Worm (Caenorhabditis elegans) whole organism, early embryonic: ENCODE data around the gene W09C2.8.

Source experiments
- B0310.2 ChIP-seq: sonication (generic microtip); optimal IDR thresholded peaks from 2 replicates; lab custom pipeline; 2016; ENCODE audit warnings: mild to moderate bottlenecking, missing genetic modification characterization, missing compliant biosample characterization
- F13C5.2 ChIP-seq: sonication (generic microtip); optimal IDR thresholded peaks from 2 replicates; lab custom pipeline; 2017; ENCODE audit warnings: mild to moderate bottlenecking, missing genetic modification characterization, inconsistent platforms, missing compliant biosample characterization
- aly-1 ChIP-seq: sonication (generic microtip); optimal IDR thresholded peaks from 2 replicates; lab custom pipeline; 2016; ENCODE audit warnings: missing genetic modification characterization, missing compliant biosample characterization
- ama-1 ChIP-seq: fragments of 150-350 bp; optimal IDR thresholded peaks from 2 replicates; lab custom pipeline; 2014
- ceh-13 ChIP-seq: fragments of 200-800 bp; sonication (Bioruptor generic); optimal IDR thresholded peaks from 2 replicates; lab custom pipeline; 2018; ENCODE audit warnings: mild to moderate bottlenecking, missing genetic modification characterization, missing compliant biosample characterization
- ceh-36 ChIP-seq: sonication (generic microtip); optimal IDR thresholded peaks from 2 replicates; lab custom pipeline; 2016; ENCODE audit warnings: missing genetic modification characterization, inconsistent platforms, missing compliant biosample characterization
- ets-7 ChIP-seq: sonication (generic microtip); optimal IDR thresholded peaks from 2 replicates; lab custom pipeline; 2016; ENCODE audit warnings: missing genotype, missing genetic modification characterization, missing compliant biosample characterization
- flt-1 ChIP-seq: fragments of 200-800 bp; sonication (Bioruptor generic); IDR thresholded peaks from 2 replicates; pipeline ENCODE4 v1.3.6; 2022; ENCODE audit warnings: missing genetic modification characterization, missing compliant biosample characterization
- hmbx-1 ChIP-seq: sonication (generic microtip); optimal IDR thresholded peaks from 2 replicates; lab custom pipeline; 2016; ENCODE audit warnings: mild to moderate bottlenecking, missing genetic modification characterization, missing compliant biosample characterization
- hmg-4 ChIP-seq: fragments of 200-800 bp; sonication (Bioruptor generic); optimal IDR thresholded peaks from 2 replicates; lab custom pipeline; 2018; ENCODE audit warnings: mild to moderate bottlenecking, missing genetic modification characterization, missing compliant biosample characterization
- hnd-1 ChIP-seq: sonication (generic microtip); optimal IDR thresholded peaks from 2 replicates; lab custom pipeline; 2016; ENCODE audit warnings: missing genetic modification characterization, missing compliant biosample characterization
- pes-1 ChIP-seq: fragments of 200-800 bp; sonication (Bioruptor generic); IDR thresholded peaks from 2 replicates; pipeline ENCODE4 v1.3.6; 2022; ENCODE audit warnings: missing genetic modification reagents, missing genetic modification characterization, missing compliant biosample characterization
- scrt-1 ChIP-seq: fragments of 200-800 bp; sonication (Bioruptor generic); IDR thresholded peaks from 2 replicates; pipeline ENCODE4 v1.3.6; 2022; ENCODE audit warnings: missing genetic modification characterization, missing compliant biosample characterization
- sea-1 ChIP-seq: fragments of 200-800 bp; sonication (Bioruptor generic); conservative IDR thresholded peaks from 2 replicates; pipeline ENCODE4 v1.3.6; 2022; ENCODE audit warnings: missing genetic modification characterization, missing compliant biosample characterization
- tbx-11 ChIP-seq: fragments of 200-800 bp; sonication (Bioruptor generic); IDR thresholded peaks from 2 replicates; pipeline ENCODE4 v1.3.6; 2022; ENCODE audit warnings: missing genetic modification characterization, missing compliant biosample characterization
- tbx-37 ChIP-seq: fragments of 200-800 bp; sonication (Bioruptor generic); conservative IDR thresholded peaks from 2 replicates; pipeline ENCODE4 v1.3.6; 2022; ENCODE audit warnings: missing genetic modification reagents, missing genetic modification characterization, missing compliant biosample characterization
- tra-4 ChIP-seq: sonication (generic microtip); optimal IDR thresholded peaks from 2 replicates; lab custom pipeline; 2017; ENCODE audit warnings: missing genetic modification characterization, missing compliant biosample characterization

W09C2.8 gene

DNA sequence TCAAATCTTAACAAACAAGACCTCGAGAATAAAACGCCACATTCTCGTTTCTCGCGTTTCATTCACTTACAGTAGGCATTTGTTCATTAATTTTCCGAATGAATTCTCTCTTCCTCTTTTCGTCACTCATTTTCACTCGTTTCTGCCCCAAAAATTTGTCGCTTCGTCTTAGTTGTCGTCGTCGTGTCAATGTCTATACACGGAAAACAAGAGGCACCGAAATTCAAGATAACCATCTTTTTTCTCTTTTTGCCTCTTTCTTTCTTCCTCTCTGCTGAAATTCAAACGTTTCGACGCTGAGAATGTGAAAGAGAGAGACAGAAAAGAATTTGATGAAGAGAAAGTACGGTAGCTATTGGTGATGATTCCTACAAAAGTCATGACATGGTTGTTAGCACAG is 6.2 kb downstream of the W09C2.8 start:
- TF ChIP-seq hmg-4 (GFP tag; lab: Kevin White, UChicago) (no peak), B0310.2 (tag; lab: Kevin White, UChicago) (no peak)

ce11 chrIV:9617358-9617757 is 6.8 kb downstream of the W09C2.8 start:
- no peak for TF ChIP-seq ceh-36 (tag; lab: Kevin White, UChicago)
- no peak for TF ChIP-seq ets-7 (tag; lab: Kevin White, UChicago)
- TF ChIP-seq flt-1 (GFP tag; lab: Robert Waterston, UW): no peak
- TF ChIP-seq F13C5.2: no peak
- TF ChIP-seq ama-1 (lab: Kevin White, UChicago): no peak
- no peak for TF ChIP-seq sea-1 (GFP tag; lab: Robert Waterston, UW)
- TF ChIP-seq ceh-13 (GFP tag; lab: Kevin White, UChicago): no peak
- no peak for TF ChIP-seq pes-1
- TF ChIP-seq hnd-1 (tag; lab: Kevin White, UChicago): no peak
- no peak for TF ChIP-seq B0310.2 (tag; lab: Kevin White, UChicago)
- TF ChIP-seq hmg-4 (GFP tag; lab: Kevin White, UChicago): no peak
- no peak for TF ChIP-seq tbx-11 (GFP tag; lab: Robert Waterston, UW)

DNA sequence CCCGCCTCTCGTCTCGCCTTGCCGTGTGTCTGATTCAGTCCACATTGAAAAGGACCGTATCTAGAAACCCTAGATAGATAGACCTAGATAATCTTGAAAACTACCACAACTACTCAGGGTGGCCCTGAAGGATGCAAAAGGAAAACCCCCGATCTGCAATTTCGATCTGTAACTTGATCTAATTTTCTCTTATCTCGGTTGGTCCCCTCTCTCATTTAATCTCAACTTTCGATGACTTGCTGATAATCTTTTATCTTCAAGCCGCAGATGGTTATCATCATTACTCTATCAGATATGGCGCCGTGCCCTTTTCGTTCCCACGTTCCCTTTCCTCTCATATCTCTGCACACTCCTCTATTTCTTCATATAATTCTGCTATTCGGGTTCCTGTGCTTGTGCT is 8.7 kb downstream of the W09C2.8 start:
- no peak for TF ChIP-seq tra-4 (tag; lab: Kevin White, UChicago)
- TF ChIP-seq ets-7 (tag; lab: Kevin White, UChicago): no peak
- no peak for TF ChIP-seq hnd-1 (tag; lab: Kevin White, UChicago)
- TF ChIP-seq tbx-11 (GFP tag; lab: Robert Waterston, UW): no peak
- TF ChIP-seq ama-1 (lab: Kevin White, UChicago): no peak
- no peak for TF ChIP-seq hmg-4 (GFP tag; lab: Kevin White, UChicago)
- TF ChIP-seq flt-1 (GFP tag; lab: Robert Waterston, UW): no peak

DNA sequence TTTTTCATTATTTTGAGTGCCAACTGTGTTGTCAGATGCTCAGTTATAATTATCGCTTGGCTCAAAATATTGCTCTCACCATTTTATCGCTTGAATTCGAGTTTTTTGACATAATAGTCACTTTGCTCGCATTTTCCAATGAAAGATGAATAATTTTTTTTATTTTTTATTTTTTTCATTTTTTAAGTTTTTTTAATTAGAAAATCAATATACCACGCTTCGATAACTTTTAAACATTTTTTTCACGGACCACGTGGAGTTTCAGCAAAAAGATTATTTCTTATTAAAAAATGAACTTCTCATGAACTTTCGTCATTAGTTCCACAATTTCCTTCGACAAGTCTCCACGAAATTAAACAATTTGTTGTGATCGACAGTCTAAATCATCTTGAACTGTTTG is 9.5 kb downstream of the W09C2.8 start, which contains the start of gene elt-1:
TSS of gene elt-1 (plus strand) at position 301 of the 400 bp plus-strand sequence.
- TF ChIP-seq hnd-1 (tag; lab: Kevin White, UChicago): no peak
- TF ChIP-seq ceh-13 (GFP tag; lab: Kevin White, UChicago): no peak
- TF ChIP-seq tbx-11 (GFP tag; lab: Robert Waterston, UW): no peak
- TF ChIP-seq ets-7 (tag; lab: Kevin White, UChicago): no peak
- TF ChIP-seq F13C5.2: no peak
- no peak for TF ChIP-seq pes-1
- TF ChIP-seq B0310.2 (tag; lab: Kevin White, UChicago): no peak
- TF ChIP-seq hmbx-1 (tag; lab: Kevin White, UChicago): no peak
- no peak for TF ChIP-seq aly-1
- no peak for TF ChIP-seq tra-4 (tag; lab: Kevin White, UChicago)
- no peak for TF ChIP-seq tbx-37
- no peak for TF ChIP-seq sea-1 (GFP tag; lab: Robert Waterston, UW)
- no peak for TF ChIP-seq hmg-4 (GFP tag; lab: Kevin White, UChicago)
- no peak for TF ChIP-seq scrt-1 (GFP tag; lab: Robert Waterston, UW)

DNA sequence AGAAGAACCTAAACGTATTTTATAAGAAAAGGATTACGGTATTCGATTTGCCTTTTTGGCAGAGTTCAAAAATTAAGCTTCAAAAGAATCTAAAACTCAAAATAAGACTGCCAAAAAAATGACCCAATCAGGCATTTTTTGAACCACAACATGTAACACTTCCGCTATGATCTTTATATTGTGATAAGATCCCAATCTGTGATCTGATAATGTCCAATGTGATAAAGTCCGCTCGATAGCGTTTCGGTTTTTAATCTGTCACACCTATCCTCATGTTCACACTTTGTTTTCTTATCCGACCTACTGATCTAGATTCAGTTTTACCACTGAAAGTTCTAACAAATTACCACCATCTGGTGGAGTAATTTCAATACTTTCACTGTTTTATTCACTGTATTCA is 10.1 kb downstream of the W09C2.8 start:
- no peak for TF ChIP-seq F13C5.2
- no peak for TF ChIP-seq hnd-1 (tag; lab: Kevin White, UChicago)
- no peak for TF ChIP-seq tra-4 (tag; lab: Kevin White, UChicago)
- TF ChIP-seq B0310.2 (tag; lab: Kevin White, UChicago): no peak
- no peak for TF ChIP-seq ceh-13 (GFP tag; lab: Kevin White, UChicago)
- TF ChIP-seq tbx-11 (GFP tag; lab: Robert Waterston, UW): no peak
- TF ChIP-seq aly-1: no peak
- no peak for TF ChIP-seq hmbx-1 (tag; lab: Kevin White, UChicago)
- no peak for TF ChIP-seq sea-1 (GFP tag; lab: Robert Waterston, UW)
- TF ChIP-seq scrt-1 (GFP tag; lab: Robert Waterston, UW): no peak
- TF ChIP-seq flt-1 (GFP tag; lab: Robert Waterston, UW): no peak
- TF ChIP-seq ama-1 (lab: Kevin White, UChicago): no peak
- TF ChIP-seq tbx-37: no peak
- no peak for TF ChIP-seq ets-7 (tag; lab: Kevin White, UChicago)
- TF ChIP-seq ceh-36 (tag; lab: Kevin White, UChicago): no peak
- TF ChIP-seq pes-1: no peak
- no peak for TF ChIP-seq hmg-4 (GFP tag; lab: Kevin White, UChicago)

- no peak for TF ChIP-seq scrt-1 (GFP tag; lab: Robert Waterston, UW)
- TF ChIP-seq B0310.2 (tag; lab: Kevin White, UChicago): no peak
- TF ChIP-seq ceh-36 (tag; lab: Kevin White, UChicago): no peak
- no peak for TF ChIP-seq hmg-4 (GFP tag; lab: Kevin White, UChicago)
- no peak for TF ChIP-seq F13C5.2
- no peak for TF ChIP-seq ets-7 (tag; lab: Kevin White, UChicago)
- TF ChIP-seq ceh-13 (GFP tag; lab: Kevin White, UChicago): no peak
- TF ChIP-seq tra-4 (tag; lab: Kevin White, UChicago): no peak
- no peak for TF ChIP-seq hmbx-1 (tag; lab: Kevin White, UChicago)
Observed at ce11 chrIV:9613072-9613590, 11.0 kb downstream of the W09C2.8 start.

- no peak for TF ChIP-seq hmbx-1 (tag; lab: Kevin White, UChicago)
- no peak for TF ChIP-seq aly-1
- TF ChIP-seq sea-1 (GFP tag; lab: Robert Waterston, UW): no peak
- TF ChIP-seq pes-1: no peak
- no peak for TF ChIP-seq hnd-1 (tag; lab: Kevin White, UChicago)
- no peak for TF ChIP-seq flt-1 (GFP tag; lab: Robert Waterston, UW)
- TF ChIP-seq tbx-11 (GFP tag; lab: Robert Waterston, UW): no peak
- no peak for TF ChIP-seq tbx-37
- no peak for TF ChIP-seq ets-7 (tag; lab: Kevin White, UChicago)
Observed at ce11 chrIV:9610923-9611322, 13.3 kb downstream of the W09C2.8 start.
